Worm (Caenorhabditis elegans) whole organism, young adult: ENCODE measurements around the gene Y54G2A.36.
A peak's percentile ranks its signal among the peaks of the same experiment; 100 is the strongest.

ENCODE experiments used
- B0035.1 ChIP-seq: sonication (generic microtip); optimal IDR thresholded peaks from 2 replicates; lab custom pipeline; 2016; ENCODE audit warnings: missing genetic modification characterization, mild to moderate bottlenecking, missing compliant biosample characterization, missing genotype, missing genetic modification reagents
- B0261.1 ChIP-seq: sonication (generic microtip); optimal IDR thresholded peaks from 2 replicates; lab custom pipeline; 2016; ENCODE audit warnings: mild to moderate bottlenecking, missing genetic modification characterization, moderate library complexity, missing compliant biosample characterization
- C06A6.2 ChIP-seq: fragments of 200-800 bp; sonication (Bioruptor generic); conservative IDR thresholded peaks from 2 replicates; pipeline ENCODE4 v1.3.6; 2022; ENCODE audit warnings: missing genetic modification characterization, missing compliant biosample characterization
- D2030.7 ChIP-seq: fragments of 200-800 bp; sonication (Bioruptor generic); IDR thresholded peaks from 2 replicates; pipeline ENCODE4 v1.3.6; 2022; ENCODE audit warnings: missing genetic modification reagents, missing genetic modification characterization, missing compliant biosample characterization
- F10E7.11 ChIP-seq: sonication (generic microtip); optimal IDR thresholded peaks from 2 replicates; lab custom pipeline; 2017; ENCODE audit warnings: mild to moderate bottlenecking, missing genetic modification characterization, moderate library complexity, missing compliant biosample characterization
- F33H1.4 ChIP-seq: fragments of 200-800 bp; sonication (Bioruptor generic); IDR thresholded peaks from 2 replicates; pipeline ENCODE4 v1.3.6; 2022; ENCODE audit warnings: missing genetic modification reagents, missing genetic modification characterization, missing compliant biosample characterization
- F37B4.10 ChIP-seq: fragments of 200-800 bp; sonication (Bioruptor generic); IDR thresholded peaks from 2 replicates; pipeline ENCODE4 v1.3.6; 2022; ENCODE audit warnings: missing genetic modification characterization, missing compliant biosample characterization
- F39B2.1 ChIP-seq: fragments of 200-800 bp; sonication (Bioruptor generic); IDR thresholded peaks from 2 replicates; pipeline ENCODE4 v1.3.6; 2022; ENCODE audit warnings: missing genetic modification reagents, missing genetic modification characterization, missing compliant biosample characterization
- F49E8.2 ChIP-seq: sonication (generic microtip); optimal IDR thresholded peaks from 3 replicates; lab custom pipeline; 2017; ENCODE audit warnings: missing genetic modification characterization, mild to moderate bottlenecking, missing compliant biosample characterization, antibody characterized with exemption, moderate library complexity; ENCODE audit not compliant: insufficient read depth
- F52B5.7 ChIP-seq: sonication (generic microtip); optimal IDR thresholded peaks from 2 replicates; lab custom pipeline; 2016; ENCODE audit warnings: mild to moderate bottlenecking, missing genetic modification characterization, missing compliant biosample characterization
- F57C9.4 ChIP-seq: sonication (generic microtip); optimal IDR thresholded peaks from 2 replicates; lab custom pipeline; 2017; ENCODE audit warnings: mild to moderate bottlenecking, missing genetic modification characterization, missing compliant biosample characterization
- K11D2.4 ChIP-seq: fragments of 200-800 bp; sonication (Bioruptor generic); IDR thresholded peaks from 2 replicates; pipeline ENCODE4 v1.3.6; 2022; ENCODE audit warnings: missing genetic modification reagents, missing genetic modification characterization, missing compliant biosample characterization
- Y67H2A.10 ChIP-seq: fragments of 200-800 bp; sonication (Bioruptor generic); conservative IDR thresholded peaks from 2 replicates; pipeline ENCODE4 v1.3.6; 2022; ENCODE audit warnings: missing genetic modification reagents, missing genetic modification characterization, missing compliant biosample characterization
- ama-1 ChIP-seq, 3 experiments: fragments of 150-350 bp in 1 of 3; sonication (generic microtip) in 2 of 3; optimal IDR thresholded peaks; 2 replicates each; lab custom pipeline; 2014 to 2018; ENCODE audit warnings: missing biosample characterization in 2 of 3, missing genetic modification characterization in 2 of 3, missing genetic modification reagents in 2 of 3
- aptf-3 ChIP-seq: fragments of 200-800 bp; sonication (Bioruptor generic); IDR thresholded peaks from 2 replicates; pipeline ENCODE4 v1.3.6; 2022; ENCODE audit warnings: missing genetic modification characterization, missing compliant biosample characterization
- attf-3 ChIP-seq: fragments of 200-800 bp; sonication (Bioruptor generic); conservative IDR thresholded peaks from 2 replicates; pipeline ENCODE4 v1.3.6; 2022; ENCODE audit warnings: missing genetic modification reagents, missing genetic modification characterization, missing compliant biosample characterization
- bed-1 ChIP-seq: fragments of 200-800 bp; sonication (Bioruptor generic); IDR thresholded peaks from 2 replicates; pipeline ENCODE4 v1.3.6; 2022; ENCODE audit warnings: missing genetic modification reagents, missing genetic modification characterization, missing compliant biosample characterization
- bed-2 ChIP-seq: fragments of 200-800 bp; sonication (Bioruptor generic); IDR thresholded peaks from 2 replicates; pipeline ENCODE4 v1.3.6; 2022; ENCODE audit warnings: missing genetic modification reagents, missing genetic modification characterization, missing compliant biosample characterization
- ccch-3 ChIP-seq: fragments of 200-800 bp; sonication (Bioruptor generic); optimal IDR thresholded peaks from 2 replicates; lab custom pipeline; 2018; ENCODE audit warnings: mild to moderate bottlenecking, missing genetic modification characterization, missing compliant biosample characterization
- ceh-58 ChIP-seq: fragments of 200-800 bp; sonication (Bioruptor generic); IDR thresholded peaks from 2 replicates; pipeline ENCODE4 v1.3.6; 2022; ENCODE audit warnings: missing genetic modification characterization, missing compliant biosample characterization
- ceh-79 ChIP-seq: sonication (generic microtip); optimal IDR thresholded peaks from 2 replicates; lab custom pipeline; 2017; ENCODE audit warnings: mild to moderate bottlenecking, missing genetic modification characterization, missing compliant biosample characterization
- ceh-91 ChIP-seq: fragments of 200-800 bp; sonication (Bioruptor generic); IDR thresholded peaks from 2 replicates; pipeline ENCODE4 v1.3.6; 2022; ENCODE audit warnings: missing genetic modification reagents, missing genetic modification characterization, missing compliant biosample characterization
- die-1 ChIP-seq: sonication (generic microtip); optimal IDR thresholded peaks from 2 replicates; lab custom pipeline; 2016; ENCODE audit warnings: missing genotype, mild to moderate bottlenecking, missing genetic modification characterization, missing compliant biosample characterization
- dpl-1 ChIP-seq: fragments of 150-350 bp; optimal IDR thresholded peaks from 2 replicates; lab custom pipeline; 2014; ENCODE audit warnings: missing biosample characterization, missing genetic modification reagents, missing genetic modification characterization
- efl-1 ChIP-seq: fragments of 150-350 bp; optimal IDR thresholded peaks from 2 replicates; lab custom pipeline; 2014; ENCODE audit warnings: missing biosample characterization, missing genetic modification reagents, missing genetic modification characterization
- egl-18 ChIP-seq: fragments of 200-800 bp; sonication (Bioruptor generic); IDR thresholded peaks from 2 replicates; pipeline ENCODE4 v1.3.6; 2022; ENCODE audit warnings: missing genetic modification reagents, missing genetic modification characterization, missing compliant biosample characterization
- ekl-4 ChIP-seq: fragments of 200-800 bp; sonication (Bioruptor generic); IDR thresholded peaks from 2 replicates; pipeline ENCODE4 v1.3.6; 2022; ENCODE audit warnings: missing genetic modification reagents, missing genetic modification characterization, missing compliant biosample characterization
- ets-4 ChIP-seq: fragments of 200-800 bp; sonication (Bioruptor generic); optimal IDR thresholded peaks from 2 replicates; lab custom pipeline; 2018; ENCODE audit warnings: mild to moderate bottlenecking, missing genetic modification characterization, missing compliant biosample characterization
- gei-17 ChIP-seq: fragments of 200-800 bp; sonication (Bioruptor generic); optimal IDR thresholded peaks from 2 replicates; lab custom pipeline; 2018; ENCODE audit warnings: mild to moderate bottlenecking, missing genetic modification characterization, missing compliant biosample characterization
- him-1 ChIP-seq: sonication (generic microtip); optimal IDR thresholded peaks from 2 replicates; lab custom pipeline; 2016; ENCODE audit warnings: missing genotype, missing genetic modification reagents, missing genetic modification characterization, missing compliant biosample characterization
- hmg-20 ChIP-seq: fragments of 200-800 bp; sonication (Bioruptor generic); IDR thresholded peaks from 2 replicates; pipeline ENCODE4 v1.3.6; 2022; ENCODE audit warnings: missing genetic modification reagents, missing genetic modification characterization, missing compliant biosample characterization
- hrde-1 ChIP-seq: sonication (generic microtip); optimal IDR thresholded peaks from 2 replicates; lab custom pipeline; 2016; ENCODE audit warnings: missing genetic modification characterization, mild to moderate bottlenecking, missing compliant biosample characterization, moderate library complexity, missing genotype, missing genetic modification reagents, borderline replicate concordance
- hsf-1 ChIP-seq: fragments of 200-800 bp; sonication (Bioruptor generic); IDR thresholded peaks from 2 replicates; pipeline ENCODE4 v1.3.6; 2022; ENCODE audit warnings: missing genetic modification reagents, missing genetic modification characterization, missing compliant biosample characterization
- let-526 ChIP-seq: fragments of 200-800 bp; sonication (Bioruptor generic); IDR thresholded peaks from 2 replicates; pipeline ENCODE4 v1.3.6; 2022; ENCODE audit warnings: missing genetic modification reagents, missing genetic modification characterization, missing compliant biosample characterization
- lsl-1 ChIP-seq: fragments of 200-800 bp; sonication (Bioruptor generic); optimal IDR thresholded peaks from 2 replicates; lab custom pipeline; 2018; ENCODE audit warnings: mild to moderate bottlenecking, missing genetic modification characterization, moderate library complexity, missing compliant biosample characterization
- madf-6 ChIP-seq: fragments of 200-800 bp; sonication (Bioruptor generic); IDR thresholded peaks from 2 replicates; pipeline ENCODE4 v1.3.6; 2022; ENCODE audit warnings: missing genetic modification reagents, missing genetic modification characterization, missing compliant biosample characterization
- mel-28 ChIP-seq: sonication (generic microtip); optimal IDR thresholded peaks from 2 replicates; lab custom pipeline; 2016; ENCODE audit warnings: borderline replicate concordance, mild to moderate bottlenecking, missing genetic modification characterization, missing compliant biosample characterization
- nhr-120 ChIP-seq: fragments of 200-800 bp; sonication (Bioruptor generic); IDR thresholded peaks from 2 replicates; pipeline ENCODE4 v1.3.6; 2022; ENCODE audit warnings: missing genetic modification characterization, missing compliant biosample characterization
- nhr-179 ChIP-seq: sonication (generic microtip); optimal IDR thresholded peaks from 2 replicates; lab custom pipeline; 2016; ENCODE audit warnings: mild to moderate bottlenecking, missing genetic modification characterization, missing compliant biosample characterization
- pbrm-1 ChIP-seq: fragments of 200-800 bp; sonication (Bioruptor generic); IDR thresholded peaks from 2 replicates; pipeline ENCODE4 v1.3.6; 2022; ENCODE audit warnings: missing genetic modification reagents, missing genetic modification characterization, missing compliant biosample characterization
- rcor-1 ChIP-seq: fragments of 200-800 bp; sonication (Bioruptor generic); IDR thresholded peaks from 2 replicates; pipeline ENCODE4 v1.3.6; 2022; ENCODE audit warnings: missing genetic modification reagents, missing genetic modification characterization, missing compliant biosample characterization
- sea-2 ChIP-seq: fragments of 200-800 bp; sonication (Bioruptor generic); IDR thresholded peaks from 2 replicates; pipeline ENCODE4 v1.3.6; 2022; ENCODE audit warnings: missing genetic modification characterization, missing compliant biosample characterization
- snpc-1.1 ChIP-seq: sonication (generic microtip); optimal IDR thresholded peaks from 2 replicates; lab custom pipeline; 2017; ENCODE audit warnings: missing genetic modification characterization, mild to moderate bottlenecking, missing compliant biosample characterization, antibody characterized with exemption, moderate library complexity, missing genotype, missing genetic modification reagents; ENCODE audit not compliant: insufficient read depth
- somi-1 ChIP-seq: fragments of 200-800 bp; sonication (Bioruptor generic); optimal IDR thresholded peaks from 2 replicates; lab custom pipeline; 2018; ENCODE audit warnings: mild to moderate bottlenecking, missing genetic modification characterization, missing compliant biosample characterization
- tbx-9 ChIP-seq: sonication (generic microtip); optimal IDR thresholded peaks from 2 replicates; lab custom pipeline; 2016; ENCODE audit warnings: borderline replicate concordance, missing genetic modification characterization, inconsistent platforms, missing compliant biosample characterization
- zfh-2 ChIP-seq: fragments of 200-800 bp; sonication (Bioruptor generic); conservative IDR thresholded peaks from 2 replicates; pipeline ENCODE4 v1.3.6; 2022; ENCODE audit warnings: missing genetic modification reagents, missing genetic modification characterization, missing compliant biosample characterization
- ztf-26 ChIP-seq: sonication (generic microtip); optimal IDR thresholded peaks from 2 replicates; lab custom pipeline; 2017; ENCODE audit warnings: missing genetic modification characterization, missing compliant biosample characterization
- ztf-6 ChIP-seq: fragments of 200-800 bp; sonication (Bioruptor generic); IDR thresholded peaks from 2 replicates; pipeline ENCODE4 v1.3.6; 2022; ENCODE audit warnings: missing genetic modification reagents, missing genetic modification characterization, missing compliant biosample characterization

Y54G2A.36 gene

DNA sequence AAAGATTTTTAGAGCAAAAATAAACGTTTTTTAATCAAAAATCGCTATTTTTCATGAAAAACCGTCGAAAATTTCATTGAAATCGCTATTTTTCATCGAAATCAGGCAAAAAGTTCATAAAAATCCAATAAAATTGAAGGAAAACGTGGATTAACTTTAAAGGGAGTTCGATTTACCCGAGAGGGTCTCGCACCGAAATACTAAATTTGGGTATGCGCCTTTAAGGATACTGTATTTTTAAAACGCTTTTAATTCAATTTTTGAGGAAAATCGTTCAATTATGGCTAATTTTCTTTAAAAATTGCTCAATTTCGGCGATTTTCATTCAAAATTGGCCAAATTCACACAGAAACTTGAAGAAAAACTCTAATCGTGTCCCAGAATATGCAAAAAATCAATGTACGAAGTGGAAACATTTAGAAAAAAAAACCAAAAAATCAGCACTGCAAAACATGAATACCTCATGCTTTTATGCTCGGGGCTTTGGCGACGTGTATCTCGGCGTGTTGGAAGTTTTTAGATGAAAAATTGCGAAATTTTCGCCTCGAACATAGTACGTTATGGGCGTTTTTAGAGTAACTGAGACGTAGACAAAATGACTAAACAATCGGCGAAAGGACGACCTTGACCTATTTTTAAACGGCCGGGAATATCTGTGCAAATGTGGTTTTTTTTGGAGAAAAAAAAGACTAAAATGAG lies 4.6 kb upstream of the Y54G2A.36 start (continued):
- no peak for TF ChIP-seq ztf-26 (tag; lab: Kevin White, UChicago)
- no peak for TF ChIP-seq somi-1 (GFP tag; lab: Kevin White, UChicago)
- no peak for TF ChIP-seq nhr-120 (GFP tag; lab: Robert Waterston, UW)
- no peak for TF ChIP-seq mel-28 (tag; lab: Kevin White, UChicago)
- TF ChIP-seq hrde-1, result no peak
- TF ChIP-seq Y67H2A.10 (GFP tag; lab: Robert Waterston, UW), result no peak
- TF ChIP-seq aptf-3, result no peak
- TF ChIP-seq gei-17, result no peak
- TF ChIP-seq efl-1 (GFP tag; lab: Kevin White, UChicago), result peak; percentile 3
- TF ChIP-seq F49E8.2 (tag; lab: Kevin White, UChicago), result peak; percentile 28
- no peak for TF ChIP-seq F57C9.4 (tag; lab: Kevin White, UChicago)
- no peak for TF ChIP-seq him-1 (tag; lab: Kevin White, UChicago)
- TF ChIP-seq snpc-1.1, result no peak
- TF ChIP-seq sea-2 (GFP tag; lab: Robert Waterston, UW), result no peak
- TF ChIP-seq ztf-6, result no peak
- no peak for TF ChIP-seq F10E7.11
- peak; percentile 87 for TF ChIP-seq F33H1.4
- no peak for TF ChIP-seq bed-1
- no peak for TF ChIP-seq B0261.1
- TF ChIP-seq B0035.1 (tag; lab: Kevin White, UChicago), result no peak
- no peak for TF ChIP-seq attf-3 (GFP tag; lab: Robert Waterston, UW)
- TF ChIP-seq ceh-58 (GFP tag; lab: Robert Waterston, UW), result no peak
- no peak for TF ChIP-seq hsf-1 (GFP tag; lab: Robert Waterston, UW)
- TF ChIP-seq K11D2.4 (GFP tag; lab: Robert Waterston, UW), result no peak
- no peak for TF ChIP-seq dpl-1 (GFP tag; lab: Kevin White, UChicago)
- TF ChIP-seq ccch-3, result no peak
- TF ChIP-seq C06A6.2 (GFP tag; lab: Robert Waterston, UW), result no peak
- no peak for TF ChIP-seq die-1 (tag; lab: Kevin White, UChicago)
- no peak for TF ChIP-seq F37B4.10 (GFP tag; lab: Robert Waterston, UW)
- no peak for TF ChIP-seq let-526 (GFP tag; lab: Robert Waterston, UW)
- TF ChIP-seq ceh-79 (tag; lab: Kevin White, UChicago), result no peak
- no peak for TF ChIP-seq ekl-4 (GFP tag; lab: Robert Waterston, UW)
- no peak for TF ChIP-seq pbrm-1 (GFP tag; lab: Robert Waterston, UW)
- no peak for TF ChIP-seq hmg-20
- TF ChIP-seq rcor-1 (GFP tag; lab: Robert Waterston, UW), result no peak
- no peak for TF ChIP-seq tbx-9 (tag; lab: Kevin White, UChicago)

DNA sequence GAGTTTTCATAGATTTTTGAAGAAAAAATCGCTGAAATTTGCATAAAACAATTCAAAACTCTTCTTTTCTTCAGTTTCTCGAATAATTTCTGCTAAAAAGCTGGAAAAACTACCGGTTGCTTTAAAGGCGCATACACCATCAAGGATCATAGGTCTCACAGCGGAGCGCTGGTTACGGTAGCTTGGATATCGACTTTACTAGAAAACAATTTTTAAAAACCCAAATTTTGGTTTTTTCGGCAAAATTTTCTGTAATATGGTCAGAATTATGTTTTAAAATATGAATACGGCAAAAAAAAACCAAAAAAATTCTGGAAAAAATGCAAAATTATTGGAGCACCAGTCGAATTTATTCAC lies 4.0 kb upstream of the Y54G2A.36 start:
- TF ChIP-seq nhr-179 (tag; lab: Kevin White, UChicago), result no peak
- peak; percentile 84 for TF ChIP-seq F33H1.4
- TF ChIP-seq somi-1 (GFP tag; lab: Kevin White, UChicago), result no peak
- TF ChIP-seq F49E8.2 (tag; lab: Kevin White, UChicago), result no peak
- TF ChIP-seq ceh-79 (tag; lab: Kevin White, UChicago), result no peak
- TF ChIP-seq F52B5.7 (tag; lab: Kevin White, UChicago), result no peak
- peak; percentile 62 for TF ChIP-seq D2030.7 (GFP tag; lab: Robert Waterston, UW)
- TF ChIP-seq ets-4 (GFP tag; lab: Kevin White, UChicago), result no peak
- TF ChIP-seq snpc-1.1, result no peak
- TF ChIP-seq bed-2 (GFP tag; lab: Robert Waterston, UW), result no peak
- no peak for TF ChIP-seq egl-18 (GFP tag; lab: Robert Waterston, UW)
- no peak for TF ChIP-seq ztf-26 (tag; lab: Kevin White, UChicago)
- no peak for TF ChIP-seq F39B2.1 (GFP tag; lab: Robert Waterston, UW)
- TF ChIP-seq ceh-91 (GFP tag; lab: Robert Waterston, UW), result 0 out of 2 replicates have a peak, but pooled peaks have one; percentile 27
- no peak for TF ChIP-seq let-526 (GFP tag; lab: Robert Waterston, UW)
- no peak for TF ChIP-seq pbrm-1 (GFP tag; lab: Robert Waterston, UW)
- TF ChIP-seq zfh-2 (GFP tag; lab: Robert Waterston, UW), result no peak
- TF ChIP-seq ama-1 (optimal IDR thresholded peaks at IDR 0.05; lab: Kevin White, UChicago), result no peak
- TF ChIP-seq ama-1 (GFP tag; optimal IDR thresholded peaks at IDR 0.05; lab: Kevin White, UChicago), result no peak
- TF ChIP-seq lsl-1, result peak; percentile 91
- TF ChIP-seq nhr-120 (GFP tag; lab: Robert Waterston, UW), result no peak
- TF ChIP-seq madf-6 (GFP tag; lab: Robert Waterston, UW), result peak; percentile 75
